Worm (Caenorhabditis elegans) whole organism, midembryonic: ENCODE results near the gene ZK1010.12.

ENCODE experiments used
- T22C8.4 ChIP-seq: fragments of 200-800 bp; sonication (Bioruptor generic); IDR thresholded peaks from 2 replicates; pipeline ENCODE4 v1.3.6; 2022; ENCODE audit warnings: missing genetic modification characterization, missing compliant biosample characterization
- cog-1 ChIP-seq: sonication (generic microtip); optimal IDR thresholded peaks from 2 replicates; lab custom pipeline; 2016; ENCODE audit warnings: missing genetic modification characterization, missing compliant biosample characterization
- flt-1 ChIP-seq: fragments of 200-800 bp; sonication (Bioruptor generic); IDR thresholded peaks from 2 replicates; pipeline ENCODE4 v1.3.6; 2022; ENCODE audit warnings: missing genetic modification characterization, missing compliant biosample characterization
- klf-2 ChIP-seq: fragments of 200-800 bp; sonication (Bioruptor generic); conservative IDR thresholded peaks from 2 replicates; pipeline ENCODE4 v1.3.6; 2022; ENCODE audit warnings: missing genetic modification reagents, missing genetic modification characterization, missing compliant biosample characterization
- med-1 ChIP-seq: sonication (generic microtip); optimal IDR thresholded peaks from 2 replicates; lab custom pipeline; 2017; ENCODE audit warnings: missing genetic modification characterization, mild to moderate bottlenecking, missing compliant biosample characterization, antibody characterized with exemption, missing genetic modification reagents; ENCODE audit not compliant: insufficient read depth
- ref-1 ChIP-seq: fragments of 200-800 bp; sonication (Bioruptor generic); conservative IDR thresholded peaks from 2 replicates; pipeline ENCODE4 v1.3.6; 2022; ENCODE audit warnings: missing genetic modification reagents, missing genetic modification characterization, missing compliant biosample characterization
- tab-1 ChIP-seq: fragments of 200-800 bp; sonication (Bioruptor generic); IDR thresholded peaks from 2 replicates; pipeline ENCODE4 v1.3.6; 2022; ENCODE audit warnings: missing genetic modification characterization, missing compliant biosample characterization
- ztf-23 ChIP-seq: fragments of 200-800 bp; sonication (Bioruptor generic); IDR thresholded peaks from 2 replicates; pipeline ENCODE4 v1.3.6; 2022; ENCODE audit warnings: missing genetic modification reagents, missing genetic modification characterization, missing compliant biosample characterization

ce11 chrIII:12972398-12972797 is 18.7 kb upstream of the ZK1010.12 start, which contains the start of gene bckd-1A:
- TF ChIP-seq ztf-23 (GFP tag; lab: Robert Waterston, UW) = no peak
- no peak for TF ChIP-seq flt-1 (GFP tag; lab: Robert Waterston, UW)
- no peak for TF ChIP-seq cog-1 (tag; lab: Kevin White, UChicago)
- TF ChIP-seq ref-1 (GFP tag; lab: Robert Waterston, UW) = no peak
- TF ChIP-seq med-1 (GFP tag; lab: Kevin White, UChicago) = no peak
- TF ChIP-seq tab-1 = no peak
- TF ChIP-seq T22C8.4 = no peak
- no peak for TF ChIP-seq klf-2 (GFP tag; lab: Robert Waterston, UW)
